Worm (Caenorhabditis elegans): ENCODE results near the gene Y49E10.21.

Gene Y49E10.21

ce11 chrIII:12453785-12454184 is 3.6 kb upstream of the Y49E10.21 start:
- TF ChIP-seq ama-1 (optimal IDR thresholded peaks at IDR 0.05) (no peak), fos-1 (tag; optimal IDR thresholded peaks at IDR 0.05) (peak; percentile 65), ztf-1 (GFP tag; conservative IDR thresholded peaks at IDR 0.05) (no peak), ztf-4 (tag; optimal IDR thresholded peaks at IDR 0.05) (no peak)

ce11 chrIII:12455651-12456420 is 1.6 kb upstream of the Y49E10.21 start:
- TF ChIP-seq gmeb-1 (tag; optimal IDR thresholded peaks at IDR 0.05) (peak; percentile 25), ZK546.5 (tag; optimal IDR thresholded peaks at IDR 0.05) (no peak), ztf-4 (tag; optimal IDR thresholded peaks at IDR 0.05) (peak; percentile 81), nhr-23 (tag; optimal IDR thresholded peaks at IDR 0.05) (no peak), elt-3 (tag; optimal IDR thresholded peaks at IDR 0.05) (no peak)

- TF ChIP-seq unc-39 (tag; optimal IDR thresholded peaks at IDR 0.05) (no peak), nhr-21 (tag; optimal IDR thresholded peaks at IDR 0.05) (no peak), nhr-11 (tag; optimal IDR thresholded peaks at IDR 0.05) (no peak)
These were observed 1.6 kb downstream of the Y49E10.21 start for ce11 chrIII:12458970-12459369.

- TF ChIP-seq mdl-1 (tag; optimal IDR thresholded peaks at IDR 0.05), result no peak
- no peak for TF ChIP-seq ZK546.5 (tag; optimal IDR thresholded peaks at IDR 0.05)
These were observed 8.9 kb downstream of the Y49E10.21 start, which contains the start of gene pstk-1 for ce11 chrIII:12466310-12466709. pstk-1 (plus strand) TSS chrIII:12466610.

ce11 chrIII:12468869-12469268 is 11.5 kb downstream of the Y49E10.21 start, which contains the start of gene Y49E10.29:
Y49E10.29 (plus strand) TSS chrIII:12469169.
- TF ChIP-seq elt-1 (tag; optimal IDR thresholded peaks at IDR 0.05), result no peak
- TF ChIP-seq sma-9 (GFP tag; optimal IDR thresholded peaks at IDR 0.05), result no peak
- no peak for TF ChIP-seq sma-9 (tag; optimal IDR thresholded peaks at IDR 0.05)
- no peak for TF ChIP-seq mab-5 (tag; optimal IDR thresholded peaks at IDR 0.05)
- no peak for TF ChIP-seq nhr-12 (tag; optimal IDR thresholded peaks at IDR 0.05)
- TF ChIP-seq ceh-16 (tag; optimal IDR thresholded peaks at IDR 0.05), result no peak
- no peak for TF ChIP-seq alr-1 (tag; optimal IDR thresholded peaks at IDR 0.05)
- no peak for TF ChIP-seq nhr-23 (tag; optimal IDR thresholded peaks at IDR 0.05)
- TF ChIP-seq blmp-1 (tag; optimal IDR thresholded peaks at IDR 0.05; ENCODE audit: insufficient read depth), result no peak
- no peak for TF ChIP-seq nhr-129 (tag; optimal IDR thresholded peaks at IDR 0.05)
- no peak for TF ChIP-seq nhr-21 (tag; optimal IDR thresholded peaks at IDR 0.05)
- no peak for TF ChIP-seq gmeb-1 (tag; optimal IDR thresholded peaks at IDR 0.05)
- TF ChIP-seq egl-27 (tag; optimal IDR thresholded peaks at IDR 0.05), result no peak
- no peak for TF ChIP-seq Y55F3AM.14 (GFP tag; optimal IDR thresholded peaks at IDR 0.05)
- TF ChIP-seq nhr-77 (tag; optimal IDR thresholded peaks at IDR 0.05), result no peak
- no peak for TF ChIP-seq unc-55 (GFP tag; optimal IDR thresholded peaks at IDR 0.05)
- no peak for TF ChIP-seq nhr-6 (tag; optimal IDR thresholded peaks at IDR 0.05)
- no peak for TF ChIP-seq snpc-4 (tag; optimal IDR thresholded peaks at IDR 0.05)
- no peak for TF ChIP-seq ZK546.5 (tag; optimal IDR thresholded peaks at IDR 0.05)
- TF ChIP-seq lin-13 (GFP tag; optimal IDR thresholded peaks at IDR 0.05), result no peak

- 0 out of 2 replicates have a peak, but pooled peaks have one; percentile 8 for TF ChIP-seq ztf-1 (GFP tag; conservative IDR thresholded peaks at IDR 0.05)
- TF ChIP-seq mdl-1 (tag; optimal IDR thresholded peaks at IDR 0.05), result no peak
- no peak for TF ChIP-seq F13H6.1 (tag; optimal IDR thresholded peaks at IDR 0.05)
These were observed 12.4 kb downstream of the Y49E10.21 start for ce11 chrIII:12469800-12470199.

- TF ChIP-seq alr-1 (tag; optimal IDR thresholded peaks at IDR 0.05) (no peak), snpc-4 (tag; optimal IDR thresholded peaks at IDR 0.05) (no peak), fos-1 (tag; optimal IDR thresholded peaks at IDR 0.05) (no peak), mab-5 (tag; optimal IDR thresholded peaks at IDR 0.05) (no peak), egl-27 (tag; optimal IDR thresholded peaks at IDR 0.05) (no peak), sma-9 (GFP tag; optimal IDR thresholded peaks at IDR 0.05) (no peak), sma-9 (tag; optimal IDR thresholded peaks at IDR 0.05) (no peak), R02D3.7 (tag; optimal IDR thresholded peaks at IDR 0.05) (no peak), unc-62 (GFP tag; optimal IDR thresholded peaks at IDR 0.05) (no peak), unc-55 (GFP tag; optimal IDR thresholded peaks at IDR 0.05) (no peak), blmp-1 (tag; optimal IDR thresholded peaks at IDR 0.05; ENCODE audit: insufficient read depth) (no peak), ceh-16 (tag; optimal IDR thresholded peaks at IDR 0.05) (no peak), nhr-11 (tag; optimal IDR thresholded peaks at IDR 0.05) (no peak), nhr-10 (tag; optimal IDR thresholded peaks at IDR 0.05) (no peak), lsy-2 (tag; optimal IDR thresholded peaks at IDR 0.05) (no peak)
These were observed 13.2 kb downstream of the Y49E10.21 start for ce11 chrIII:12470589-12470988.

Data from whole organism, L2 larva.